Worm (Caenorhabditis elegans) whole organism, early embryonic: Measurements from ENCODE around the gene fntb-1.

Experiments used
- B0310.2 ChIP-seq: sonication (generic microtip); optimal IDR thresholded peaks from 2 replicates; lab custom pipeline; 2016; ENCODE audit warnings: mild to moderate bottlenecking, missing genetic modification characterization, missing compliant biosample characterization
- F13C5.2 ChIP-seq: sonication (generic microtip); optimal IDR thresholded peaks from 2 replicates; lab custom pipeline; 2017; ENCODE audit warnings: mild to moderate bottlenecking, missing genetic modification characterization, inconsistent platforms, missing compliant biosample characterization
- aly-1 ChIP-seq: sonication (generic microtip); optimal IDR thresholded peaks from 2 replicates; lab custom pipeline; 2016; ENCODE audit warnings: missing genetic modification characterization, missing compliant biosample characterization
- ama-1 ChIP-seq: fragments of 150-350 bp; optimal IDR thresholded peaks from 2 replicates; lab custom pipeline; 2014
- ceh-13 ChIP-seq: fragments of 200-800 bp; sonication (Bioruptor generic); optimal IDR thresholded peaks from 2 replicates; lab custom pipeline; 2018; ENCODE audit warnings: mild to moderate bottlenecking, missing genetic modification characterization, missing compliant biosample characterization
- ceh-36 ChIP-seq: sonication (generic microtip); optimal IDR thresholded peaks from 2 replicates; lab custom pipeline; 2016; ENCODE audit warnings: missing genetic modification characterization, inconsistent platforms, missing compliant biosample characterization
- ets-7 ChIP-seq: sonication (generic microtip); optimal IDR thresholded peaks from 2 replicates; lab custom pipeline; 2016; ENCODE audit warnings: missing genotype, missing genetic modification characterization, missing compliant biosample characterization
- flt-1 ChIP-seq: fragments of 200-800 bp; sonication (Bioruptor generic); IDR thresholded peaks from 2 replicates; pipeline ENCODE4 v1.3.6; 2022; ENCODE audit warnings: missing genetic modification characterization, missing compliant biosample characterization
- hmbx-1 ChIP-seq: sonication (generic microtip); optimal IDR thresholded peaks from 2 replicates; lab custom pipeline; 2016; ENCODE audit warnings: mild to moderate bottlenecking, missing genetic modification characterization, missing compliant biosample characterization
- hmg-4 ChIP-seq: fragments of 200-800 bp; sonication (Bioruptor generic); optimal IDR thresholded peaks from 2 replicates; lab custom pipeline; 2018; ENCODE audit warnings: mild to moderate bottlenecking, missing genetic modification characterization, missing compliant biosample characterization
- hnd-1 ChIP-seq: sonication (generic microtip); optimal IDR thresholded peaks from 2 replicates; lab custom pipeline; 2016; ENCODE audit warnings: missing genetic modification characterization, missing compliant biosample characterization
- pes-1 ChIP-seq: fragments of 200-800 bp; sonication (Bioruptor generic); IDR thresholded peaks from 2 replicates; pipeline ENCODE4 v1.3.6; 2022; ENCODE audit warnings: missing genetic modification reagents, missing genetic modification characterization, missing compliant biosample characterization
- scrt-1 ChIP-seq: fragments of 200-800 bp; sonication (Bioruptor generic); IDR thresholded peaks from 2 replicates; pipeline ENCODE4 v1.3.6; 2022; ENCODE audit warnings: missing genetic modification characterization, missing compliant biosample characterization
- sea-1 ChIP-seq: fragments of 200-800 bp; sonication (Bioruptor generic); conservative IDR thresholded peaks from 2 replicates; pipeline ENCODE4 v1.3.6; 2022; ENCODE audit warnings: missing genetic modification characterization, missing compliant biosample characterization
- tbx-11 ChIP-seq: fragments of 200-800 bp; sonication (Bioruptor generic); IDR thresholded peaks from 2 replicates; pipeline ENCODE4 v1.3.6; 2022; ENCODE audit warnings: missing genetic modification characterization, missing compliant biosample characterization
- tbx-37 ChIP-seq: fragments of 200-800 bp; sonication (Bioruptor generic); conservative IDR thresholded peaks from 2 replicates; pipeline ENCODE4 v1.3.6; 2022; ENCODE audit warnings: missing genetic modification reagents, missing genetic modification characterization, missing compliant biosample characterization
- tra-4 ChIP-seq: sonication (generic microtip); optimal IDR thresholded peaks from 2 replicates; lab custom pipeline; 2017; ENCODE audit warnings: missing genetic modification characterization, missing compliant biosample characterization

The fntb-1 gene

DNA sequence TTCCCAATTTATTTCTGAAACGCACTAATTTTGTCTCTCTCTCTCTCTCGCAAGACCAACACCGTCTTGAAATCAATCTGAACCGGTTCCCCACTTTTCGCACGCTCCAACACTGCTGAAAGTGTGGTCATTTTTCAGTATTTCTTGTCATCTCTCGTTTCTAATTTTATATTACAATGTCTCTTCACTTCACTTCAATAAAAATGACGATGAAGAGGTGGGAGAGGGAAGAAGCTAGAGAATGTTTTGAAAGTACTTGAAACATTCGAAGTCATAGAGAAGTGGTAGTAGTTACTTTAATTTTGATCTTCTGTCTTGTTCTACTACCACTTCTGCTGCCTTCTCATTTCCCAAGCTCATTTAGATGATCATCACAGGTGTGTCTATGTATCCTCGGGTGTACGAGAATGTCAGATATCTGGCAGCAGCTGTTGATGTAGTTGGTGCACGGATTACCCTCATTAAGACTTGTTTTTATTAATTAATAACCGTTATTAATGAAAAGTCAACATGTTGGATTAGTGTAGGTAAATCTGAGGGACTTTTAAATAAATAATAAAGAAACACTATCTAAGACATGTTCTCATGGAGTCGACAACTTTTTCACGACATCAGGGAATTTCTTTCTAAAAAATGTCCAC is 9.2 kb upstream of the fntb-1 start:
- TF ChIP-seq hmg-4 (no peak), hnd-1 (no peak), aly-1 (tag; lab: Kevin White, UChicago) (no peak), B0310.2 (no peak), tbx-11 (no peak), flt-1 (no peak), pes-1 (GFP tag; lab: Robert Waterston, UW) (no peak), sea-1 (no peak), ceh-13 (GFP tag; lab: Kevin White, UChicago) (no peak), ceh-36 (tag; lab: Kevin White, UChicago) (no peak), tra-4 (no peak), F13C5.2 (tag; lab: Kevin White, UChicago) (no peak), tbx-37 (GFP tag; lab: Robert Waterston, UW) (no peak), ets-7 (no peak), ama-1 (no peak)

- no peak for TF ChIP-seq aly-1 (tag; lab: Kevin White, UChicago)
- TF ChIP-seq ceh-13 (GFP tag; lab: Kevin White, UChicago), result no peak
- no peak for TF ChIP-seq scrt-1 (GFP tag; lab: Robert Waterston, UW)
Observed at ce11 chrV:14439236-14439635, 8.2 kb upstream of the fntb-1 start.

DNA sequence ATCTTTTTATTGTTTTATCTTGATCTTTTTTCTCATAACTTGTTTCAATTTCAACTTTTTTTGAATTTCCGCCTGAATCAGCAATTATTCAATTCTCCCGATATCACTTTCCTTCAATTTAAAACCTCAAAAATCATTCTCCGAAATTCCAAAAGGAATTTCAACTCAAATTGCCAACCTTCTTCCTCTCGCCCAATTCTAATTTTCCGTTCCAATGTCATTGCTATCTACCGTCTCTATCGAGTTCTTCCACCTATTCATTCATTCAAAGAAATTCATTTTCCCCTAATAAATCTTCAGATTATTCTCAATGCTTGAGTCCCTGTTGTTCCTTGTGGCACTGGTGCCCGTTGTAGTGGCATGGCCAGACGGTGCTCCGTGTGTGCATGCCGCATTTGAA is 6.6 kb upstream of the fntb-1 start, which contains the start of gene F23B12.4:
Gene F23B12.4, plus strand, starts transcription at position 301 of the 400 bp plus-strand sequence.
- TF ChIP-seq tbx-11, result no peak
- TF ChIP-seq flt-1, result no peak
- TF ChIP-seq sea-1, result no peak
- no peak for TF ChIP-seq ama-1
- TF ChIP-seq B0310.2, result no peak
- no peak for TF ChIP-seq tra-4
- TF ChIP-seq aly-1 (tag; lab: Kevin White, UChicago), result no peak
- no peak for TF ChIP-seq ceh-36 (tag; lab: Kevin White, UChicago)
- no peak for TF ChIP-seq hmbx-1
- no peak for TF ChIP-seq pes-1 (GFP tag; lab: Robert Waterston, UW)
- TF ChIP-seq tbx-37 (GFP tag; lab: Robert Waterston, UW), result no peak
- no peak for TF ChIP-seq hnd-1
- no peak for TF ChIP-seq ceh-13 (GFP tag; lab: Kevin White, UChicago)
- no peak for TF ChIP-seq hmg-4
- no peak for TF ChIP-seq scrt-1 (GFP tag; lab: Robert Waterston, UW)
- no peak for TF ChIP-seq F13C5.2 (tag; lab: Kevin White, UChicago)
- no peak for TF ChIP-seq ets-7

DNA sequence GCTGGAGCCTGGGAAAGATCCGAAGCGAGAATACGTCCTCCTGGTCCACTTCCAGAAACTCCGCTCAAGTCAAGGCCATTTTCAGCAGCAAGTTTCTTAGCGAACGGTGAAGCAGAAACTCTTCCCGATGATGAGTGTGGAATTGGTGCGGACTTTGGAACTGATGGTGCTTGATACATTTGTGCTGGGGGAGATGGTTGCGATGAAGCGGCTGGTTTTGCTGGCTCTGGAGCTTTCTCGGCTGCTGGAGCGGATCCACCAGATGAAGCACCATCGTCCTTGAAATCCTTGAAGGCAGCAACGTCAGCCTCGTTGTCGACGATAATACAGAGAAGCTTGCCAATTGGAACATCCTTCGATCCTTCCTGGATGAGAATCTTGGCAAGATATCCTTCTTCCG is 998 bp upstream of the fntb-1 start:
- TF ChIP-seq ama-1 (no peak), scrt-1 (GFP tag; lab: Robert Waterston, UW) (no peak), flt-1 (no peak), hmbx-1 (no peak), tra-4 (no peak), ets-7 (no peak)

DNA sequence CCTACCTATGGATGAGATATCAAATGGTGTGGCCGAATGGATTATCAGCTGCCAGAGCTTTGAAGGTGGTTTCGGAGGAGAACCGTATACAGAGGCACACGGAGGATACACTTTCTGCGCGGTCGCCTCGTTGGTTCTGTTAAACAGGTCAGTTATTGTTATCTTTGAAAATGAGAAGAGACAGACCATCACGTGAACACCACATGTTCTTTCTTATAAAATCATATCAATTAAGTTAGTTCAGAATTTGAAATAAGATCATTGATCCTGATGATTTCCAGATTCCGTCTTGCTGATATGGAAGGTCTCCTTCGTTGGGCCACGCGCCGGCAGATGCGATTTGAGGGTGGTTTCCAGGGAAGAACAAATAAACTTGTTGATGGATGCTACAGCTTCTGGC is 1.2 kb downstream of the fntb-1 start:
- TF ChIP-seq aly-1 (tag; lab: Kevin White, UChicago), result no peak

ce11 chrV:14449397-14449796 is 1.9 kb downstream of the fntb-1 start, which contains the start of gene F23B12.7:
F23B12.7 (plus strand) TSS chrV:14449697.
- TF ChIP-seq B0310.2 (no peak), aly-1 (tag; lab: Kevin White, UChicago) (no peak), tbx-37 (GFP tag; lab: Robert Waterston, UW) (no peak), ama-1 (no peak), flt-1 (no peak), sea-1 (no peak), ceh-36 (tag; lab: Kevin White, UChicago) (no peak), hnd-1 (no peak), pes-1 (GFP tag; lab: Robert Waterston, UW) (no peak), F13C5.2 (tag; lab: Kevin White, UChicago) (no peak)

- TF ChIP-seq aly-1 (tag; lab: Kevin White, UChicago), result no peak
Observed at ce11 chrV:14456626-14457025, 9.2 kb downstream of the fntb-1 start, which contains the start of gene bmk-1. bmk-1 (minus strand) TSS chrV:14456984.

DNA sequence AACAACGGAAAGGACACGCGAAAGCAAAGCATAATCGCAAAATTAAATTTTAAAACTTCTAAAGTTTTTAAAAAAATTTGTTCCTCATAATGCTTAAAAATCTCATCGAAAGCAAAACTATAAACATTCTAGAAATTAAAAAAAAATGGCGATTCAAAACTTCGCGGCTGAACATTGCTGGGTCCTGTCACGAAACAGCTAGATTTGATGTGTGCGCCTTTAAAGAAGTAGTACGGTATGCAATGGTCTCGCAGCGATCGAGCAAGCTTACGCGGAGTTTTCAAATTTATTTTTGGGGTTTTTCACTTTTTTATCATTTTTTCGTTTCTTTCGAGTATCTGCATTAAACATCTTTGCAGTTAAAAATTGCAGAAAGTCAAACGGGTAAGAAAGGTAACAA is 9.6 kb downstream of the fntb-1 start, which contains the start of gene coh-3:
Gene coh-3, plus strand, starts transcription at position 353 of the 400 bp plus-strand sequence.
- TF ChIP-seq tbx-11, result no peak
- no peak for TF ChIP-seq tbx-37 (GFP tag; lab: Robert Waterston, UW)
- TF ChIP-seq scrt-1 (GFP tag; lab: Robert Waterston, UW), result no peak
- TF ChIP-seq hnd-1, result no peak
- TF ChIP-seq tra-4, result no peak
- TF ChIP-seq aly-1 (tag; lab: Kevin White, UChicago), result no peak
- no peak for TF ChIP-seq F13C5.2 (tag; lab: Kevin White, UChicago)
- no peak for TF ChIP-seq sea-1

DNA sequence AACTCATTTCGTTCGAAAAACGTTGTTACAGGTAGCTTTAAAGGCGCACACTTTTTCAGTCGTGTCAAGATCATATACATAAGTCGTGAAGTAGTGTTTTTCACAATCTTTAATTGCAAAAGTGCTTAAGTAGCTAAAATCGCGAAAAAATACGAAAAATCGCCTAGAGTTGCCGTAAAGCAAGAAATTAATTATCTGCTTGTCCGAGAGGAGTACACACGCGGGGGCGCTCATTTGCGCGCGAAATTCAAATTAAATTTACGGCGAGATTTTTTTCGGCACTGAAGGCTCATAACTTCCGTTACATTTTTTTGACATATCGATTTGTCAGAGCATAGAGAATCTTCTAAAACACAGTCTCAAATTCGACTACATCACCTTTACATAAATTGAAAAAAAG is 12.7 kb downstream of the fntb-1 start:
- TF ChIP-seq ama-1, result no peak
- TF ChIP-seq B0310.2, result no peak
- TF ChIP-seq tbx-37 (GFP tag; lab: Robert Waterston, UW), result no peak
- TF ChIP-seq scrt-1 (GFP tag; lab: Robert Waterston, UW), result no peak
- no peak for TF ChIP-seq ets-7
- no peak for TF ChIP-seq F13C5.2 (tag; lab: Kevin White, UChicago)
- no peak for TF ChIP-seq tra-4
- TF ChIP-seq flt-1, result no peak
- no peak for TF ChIP-seq aly-1 (tag; lab: Kevin White, UChicago)
- no peak for TF ChIP-seq ceh-36 (tag; lab: Kevin White, UChicago)
- no peak for TF ChIP-seq hmg-4
- TF ChIP-seq pes-1 (GFP tag; lab: Robert Waterston, UW), result no peak
- TF ChIP-seq ceh-13 (GFP tag; lab: Kevin White, UChicago), result no peak
- no peak for TF ChIP-seq sea-1
- no peak for TF ChIP-seq hnd-1
- no peak for TF ChIP-seq tbx-11
- no peak for TF ChIP-seq hmbx-1
